Fruit fly (Drosophila melanogaster) whole organism, embryonic: ENCODE measurements around the gene Ctu2.

Experiments used
- Antp ChIP-seq: fragments of 200-800 bp; sonication (Bioruptor generic); optimal IDR thresholded peaks from 3 replicates; lab custom pipeline; 2016; ENCODE audit warnings: missing biosample characterization, missing genetic modification characterization
- BtbVII ChIP-seq: fragments of 200-800 bp; sonication (Bioruptor generic); optimal IDR thresholded peaks from 3 replicates; lab custom pipeline; 2017; ENCODE audit warnings: missing biosample characterization, mild to moderate bottlenecking, missing genetic modification characterization
- CG10147 ChIP-seq: fragments of 200-800 bp; sonication (Bioruptor generic); optimal IDR thresholded peaks from 2 replicates; lab custom pipeline; 2019; ENCODE audit warnings: missing biosample characterization, mild to moderate bottlenecking, missing genetic modification characterization, moderate library complexity
- CG10462 ChIP-seq: fragments of 200-800 bp; sonication (Bioruptor generic); optimal IDR thresholded peaks from 2 replicates; lab custom pipeline; 2016; ENCODE audit warnings: missing biosample characterization, missing genetic modification characterization
- CG11398 ChIP-seq: fragments of 200-800 bp; sonication (Bioruptor generic); optimal IDR thresholded peaks from 2 replicates; lab custom pipeline; 2016; ENCODE audit warnings: missing biosample characterization, missing genetic modification characterization
- CG11456 ChIP-seq: fragments of 200-800 bp; sonication (Bioruptor generic); IDR thresholded peaks from 3 replicates; pipeline ENCODE4 v1.3.6; 2022; ENCODE audit warnings: missing biosample characterization, missing genetic modification characterization
- CG11696 ChIP-seq: fragments of 200-800 bp; sonication (Bioruptor generic); IDR thresholded peaks from 2 replicates; pipeline ENCODE4 v1.3.6; 2022; ENCODE audit warnings: missing biosample characterization, missing genetic modification characterization
- CG14441 ChIP-seq: fragments of 200-800 bp; sonication (Bioruptor generic); IDR thresholded peaks from 2 replicates; pipeline ENCODE4 v1.3.6; 2022; ENCODE audit warnings: missing biosample characterization, missing genetic modification characterization
- CG14860 ChIP-seq: fragments of 200-800 bp; sonication (Bioruptor generic); IDR thresholded peaks from 3 replicates; pipeline ENCODE4 v1.3.6; 2022; ENCODE audit warnings: missing biosample characterization, missing genetic modification characterization; ENCODE audit not compliant: partially characterized antibody
- CG15269 ChIP-seq: fragments of 200-800 bp; sonication (Bioruptor generic); optimal IDR thresholded peaks from 2 replicates; lab custom pipeline; 2018; ENCODE audit warnings: missing biosample characterization, mild to moderate bottlenecking, missing genetic modification characterization, moderate library complexity
- CG1647 ChIP-seq: fragments of 200-800 bp; sonication (Bioruptor generic); optimal IDR thresholded peaks from 3 replicates; lab custom pipeline; 2016; ENCODE audit warnings: missing biosample characterization, missing genetic modification characterization
- CG16779 ChIP-seq: fragments of 200-800 bp; sonication (Bioruptor generic); IDR thresholded peaks from 2 replicates; pipeline ENCODE4 v1.3.6; 2022; ENCODE audit warnings: missing biosample characterization, missing genetic modification characterization
- CG17612 ChIP-seq: fragments of 200-800 bp; sonication (Bioruptor generic); IDR thresholded peaks from 2 replicates; pipeline ENCODE4 v1.3.6; 2022; ENCODE audit warnings: missing biosample characterization, missing genetic modification characterization
- CG17912 ChIP-seq: fragments of 200-800 bp; sonication (Bioruptor generic); optimal IDR thresholded peaks from 2 replicates; lab custom pipeline; 2018; ENCODE audit warnings: missing biosample characterization, mild to moderate bottlenecking, missing genetic modification characterization
- CG31224 ChIP-seq: fragments of 200-800 bp; sonication (Bioruptor generic); IDR thresholded peaks from 2 replicates; pipeline ENCODE4 v1.3.6; 2022; ENCODE audit warnings: missing biosample characterization, missing genetic modification characterization
- CG3281 ChIP-seq: fragments of 200-800 bp; sonication (Bioruptor generic); optimal IDR thresholded peaks from 3 replicates; lab custom pipeline; 2017; ENCODE audit warnings: missing biosample characterization, mild to moderate bottlenecking, missing genetic modification characterization
- CG33213 ChIP-seq: fragments of 200-800 bp; sonication (Bioruptor generic); optimal IDR thresholded peaks from 3 replicates; lab custom pipeline; 2016; ENCODE audit warnings: missing biosample characterization, missing genetic modification characterization
- CG42726 ChIP-seq: fragments of 200-800 bp; sonication (Bioruptor generic); IDR thresholded peaks from 2 replicates; pipeline ENCODE4 v1.3.6; 2022; ENCODE audit warnings: missing biosample characterization, missing genetic modification characterization; ENCODE audit not compliant: partially characterized antibody
- CG6654 ChIP-seq: fragments of 200-800 bp; sonication (Bioruptor generic); optimal IDR thresholded peaks from 2 replicates; lab custom pipeline; 2017; ENCODE audit warnings: missing biosample characterization, mild to moderate bottlenecking, missing genetic modification characterization
- CG7745 ChIP-seq: fragments of 200-800 bp; sonication (Bioruptor generic); optimal IDR thresholded peaks from 2 replicates; lab custom pipeline; 2018; ENCODE audit warnings: missing biosample characterization, mild to moderate bottlenecking, missing genetic modification characterization, moderate library complexity
- CG8281 ChIP-seq: fragments of 200-800 bp; sonication (Bioruptor generic); optimal IDR thresholded peaks from 2 replicates; lab custom pipeline; 2018; ENCODE audit warnings: missing biosample characterization, mild to moderate bottlenecking, missing genetic modification characterization, moderate library complexity
- CG9797 ChIP-seq: fragments of 200-800 bp; sonication (Bioruptor generic); optimal IDR thresholded peaks from 3 replicates; lab custom pipeline; 2018; ENCODE audit warnings: missing biosample characterization, mild to moderate bottlenecking, missing genetic modification characterization
- CG9876 ChIP-seq: fragments of 200-800 bp; sonication (Bioruptor generic); optimal IDR thresholded peaks from 2 replicates; lab custom pipeline; 2016; ENCODE audit warnings: missing biosample characterization, missing genetic modification characterization
- CG9932 ChIP-seq: fragments of 200-800 bp; sonication (Bioruptor generic); IDR thresholded peaks from 2 replicates; pipeline ENCODE4 v1.3.6; 2022; ENCODE audit warnings: missing biosample characterization, missing genetic modification characterization
- Dip3 ChIP-seq: fragments of 200-800 bp; sonication (Bioruptor generic); optimal IDR thresholded peaks from 3 replicates; lab custom pipeline; 2016; ENCODE audit warnings: missing biosample characterization, missing genetic modification characterization
- Doc3 ChIP-seq: fragments of 200-800 bp; sonication (Bioruptor generic); IDR thresholded peaks from 3 replicates; pipeline ENCODE4 v1.3.6; 2022; ENCODE audit warnings: missing biosample characterization, missing genetic modification characterization; ENCODE audit not compliant: partially characterized antibody
- Dp ChIP-seq: fragments of 200-800 bp; sonication (Bioruptor generic); optimal IDR thresholded peaks from 2 replicates; lab custom pipeline; 2018; ENCODE audit warnings: missing biosample characterization, mild to moderate bottlenecking, missing genetic modification characterization, moderate library complexity
- E2f1 ChIP-seq: fragments of 200-800 bp; sonication (Bioruptor generic); IDR thresholded peaks from 2 replicates; pipeline ENCODE4 v1.3.6; 2022; ENCODE audit warnings: missing biosample characterization, missing genetic modification characterization
- HLH4C ChIP-seq: fragments of 200-800 bp; sonication (Bioruptor generic); IDR thresholded peaks from 3 replicates; pipeline ENCODE4 v1.3.6; 2022; ENCODE audit warnings: missing biosample characterization, missing genetic modification characterization; ENCODE audit not compliant: partially characterized antibody
- Hmr ChIP-seq: fragments of 200-800 bp; sonication (Bioruptor generic); optimal IDR thresholded peaks from 3 replicates; lab custom pipeline; 2017; ENCODE audit warnings: mild to moderate bottlenecking, missing biosample characterization, missing genetic modification reagents, missing genetic modification characterization
- Hr3 ChIP-seq: fragments of 200-800 bp; sonication (Bioruptor generic); optimal IDR thresholded peaks from 3 replicates; lab custom pipeline; 2016; ENCODE audit warnings: missing biosample characterization, missing genetic modification characterization
- Hsf ChIP-seq: fragments of 200-800 bp; sonication (Bioruptor generic); optimal IDR thresholded peaks from 3 replicates; lab custom pipeline; 2016; ENCODE audit warnings: missing biosample characterization, missing genetic modification characterization
- Jarid2 ChIP-seq: fragments of 200-800 bp; sonication (Bioruptor generic); optimal IDR thresholded peaks from 3 replicates; lab custom pipeline; 2017; ENCODE audit warnings: mild to moderate bottlenecking, missing biosample characterization, missing genetic modification reagents, missing genetic modification characterization
- Neu2 ChIP-seq: fragments of 200-800 bp; sonication (Bioruptor generic); optimal IDR thresholded peaks from 3 replicates; lab custom pipeline; 2016; ENCODE audit warnings: missing biosample characterization, missing genetic modification characterization, borderline replicate concordance
- Side ChIP-seq: fragments of 200-800 bp; sonication (Bioruptor generic); optimal IDR thresholded peaks from 2 replicates; lab custom pipeline; 2016; ENCODE audit warnings: missing biosample characterization, missing genetic modification characterization
- Sox102F ChIP-seq: fragments of 200-800 bp; sonication (Bioruptor generic); optimal IDR thresholded peaks from 2 replicates; lab custom pipeline; 2018; ENCODE audit warnings: missing biosample characterization, mild to moderate bottlenecking, missing genetic modification characterization, moderate library complexity
- Tbp ChIP-seq: fragments of >200 bp; optimal IDR thresholded peaks from 2 replicates; lab custom pipeline; 2018; ENCODE audit warnings: missing biosample characterization, missing genetic modification characterization
- bab2 ChIP-seq: fragments of 200-800 bp; sonication (Bioruptor generic); optimal IDR thresholded peaks from 2 replicates; lab custom pipeline; 2016; ENCODE audit warnings: missing biosample characterization, missing genetic modification characterization
- croc ChIP-seq: fragments of 200-800 bp; sonication (Bioruptor generic); conservative IDR thresholded peaks from 3 replicates; pipeline ENCODE4 v1.3.6; 2022; ENCODE audit warnings: missing biosample characterization, missing genetic modification characterization
- exex ChIP-seq: fragments of 200-800 bp; sonication (Bioruptor generic); optimal IDR thresholded peaks from 4 replicates; lab custom pipeline; 2018; ENCODE audit warnings: missing biosample characterization, mild to moderate bottlenecking, missing genetic modification characterization, moderate library complexity
- h ChIP-seq: fragments of >200 bp; optimal IDR thresholded peaks from 2 replicates; lab custom pipeline; 2017
- jumu ChIP-seq: fragments of 200-800 bp; sonication (Bioruptor generic); optimal IDR thresholded peaks from 3 replicates; lab custom pipeline; 2016; ENCODE audit warnings: missing biosample characterization, missing genetic modification characterization
- nau ChIP-seq: fragments of 200-800 bp; sonication (Bioruptor generic); optimal IDR thresholded peaks from 3 replicates; lab custom pipeline; 2017; ENCODE audit warnings: missing biosample characterization, mild to moderate bottlenecking, missing genetic modification characterization, missing genetic modification reagents
- ranshi ChIP-seq: fragments of 200-800 bp; sonication (Bioruptor generic); IDR thresholded peaks from 2 replicates; pipeline ENCODE4 v1.3.6; 2022; ENCODE audit warnings: missing biosample characterization, missing genetic modification characterization
- repo ChIP-seq: fragments of 200-800 bp; sonication (Bioruptor generic); optimal IDR thresholded peaks from 2 replicates; lab custom pipeline; 2016; ENCODE audit warnings: missing biosample characterization, missing genetic modification characterization
- ro ChIP-seq: fragments of 200-800 bp; sonication (Bioruptor generic); IDR thresholded peaks from 2 replicates; pipeline ENCODE4 v1.3.6; 2022; ENCODE audit warnings: missing biosample characterization, missing genetic modification characterization
- sens-2 ChIP-seq: fragments of 200-800 bp; sonication (Bioruptor generic); IDR thresholded peaks from 2 replicates; pipeline ENCODE4 v1.3.6; 2022; ENCODE audit warnings: missing biosample characterization, missing genetic modification characterization
- sr ChIP-seq: fragments of 200-800 bp; sonication (Bioruptor generic); IDR thresholded peaks from 3 replicates; pipeline ENCODE4 v1.3.6; 2022; ENCODE audit warnings: missing biosample characterization, missing genetic modification characterization
- tio ChIP-seq: fragments of 200-800 bp; sonication (Bioruptor generic); optimal IDR thresholded peaks from 2 replicates; lab custom pipeline; 2017; ENCODE audit warnings: missing biosample characterization, missing genetic modification characterization, inconsistent platforms
- twi ChIP-seq: fragments of 200-800 bp; optimal IDR thresholded peaks from 2 replicates; lab custom pipeline; 2019; ENCODE audit warnings: missing biosample characterization, mild to moderate bottlenecking, missing genetic modification characterization, moderate library complexity
- usp ChIP-seq: fragments of >200 bp; optimal IDR thresholded peaks from 2 replicates; lab custom pipeline; 2017; ENCODE audit warnings: missing biosample characterization, missing genetic modification characterization
- zf30C ChIP-seq: fragments of 200-800 bp; sonication (Bioruptor generic); optimal IDR thresholded peaks from 3 replicates; lab custom pipeline; 2018; ENCODE audit warnings: missing biosample characterization, mild to moderate bottlenecking, missing genetic modification characterization

Ctu2 gene

dm6 chr2L:19453381-19453780 is 39.7 kb downstream of the Ctu2 start, which contains the start of gene Top2 (continued):
- TF ChIP-seq Sox102F (no peak), usp (GFP tag; lab: Kevin White, UChicago) (no peak), CG8281 (tag; lab: Kevin White, UChicago) (no peak), Dip3 (peak; percentile 22), Side (peak; percentile 42), CG14860 (peak; percentile 77), ranshi (GFP tag; lab: Robert Waterston, UW) (no peak; the same call in 1 of the 2 replicates), CG7745 (tag; lab: Kevin White, UChicago) (no peak), CG11456 (GFP tag; lab: Robert Waterston, UW) (peak; percentile 61; the same call in 1 of the 3 replicates), CG17912 (GFP tag; lab: Kevin White, UChicago) (peak; percentile 16), Hmr (GFP tag; lab: Kevin White, UChicago) (peak; percentile 82), Tbp (GFP tag; lab: Kevin White, UChicago) (no peak), nau (GFP tag; lab: Kevin White, UChicago) (no peak), Dp (GFP tag; lab: Kevin White, UChicago) (peak; percentile 68), jumu (GFP tag; lab: Kevin White, UChicago) (peak; percentile 39), CG11696 (GFP tag; lab: Robert Waterston, UW) (no peak), sens-2 (GFP tag; lab: Robert Waterston, UW) (no peak), ro (no peak), CG33213 (GFP tag; lab: Kevin White, UChicago) (peak; percentile 86), HLH4C (GFP tag; lab: Robert Waterston, UW) (peak; percentile 82), CG17612 (GFP tag; lab: Robert Waterston, UW) (no peak), CG31224 (no peak), CG16779 (no peak), Antp (GFP tag; lab: Kevin White, UChicago) (peak; percentile 43), croc (GFP tag; lab: Robert Waterston, UW) (no peak), twi (tag; lab: Kevin White, UChicago) (peak; percentile 8), E2f1 (GFP tag; lab: Robert Waterston, UW) (peak; percentile 30; the same call in 1 of the 2 replicates), zf30C (GFP tag; lab: Kevin White, UChicago) (no peak), bab2 (GFP tag; lab: Kevin White, UChicago) (no peak), exex (tag; lab: Kevin White, UChicago) (no peak), CG9876 (GFP tag; lab: Kevin White, UChicago) (peak; percentile 57), CG10462 (GFP tag; lab: Kevin White, UChicago) (peak; percentile 20), Hr3 (peak; percentile 18), Jarid2 (GFP tag; lab: Kevin White, UChicago) (no peak), sr (GFP tag; lab: Robert Waterston, UW) (no peak), CG11398 (no peak), Neu2 (peak; percentile 1), CG9797 (GFP tag; lab: Kevin White, UChicago) (peak; percentile 66), CG3281 (GFP tag; lab: Kevin White, UChicago) (no peak), BtbVII (GFP tag; lab: Kevin White, UChicago) (no peak), CG42726 (GFP tag; lab: Robert Waterston, UW) (peak; percentile 83), h (lab: Kevin White, UChicago) (no peak), CG1647 (GFP tag; lab: Kevin White, UChicago) (no peak), CG15269 (no peak), Doc3 (GFP tag; lab: Robert Waterston, UW) (peak; percentile 61), CG14441 (GFP tag; lab: Robert Waterston, UW) (no peak), CG10147 (GFP tag; lab: Kevin White, UChicago) (peak; percentile 22), CG9932 (peak; percentile 67), Hsf (GFP tag; lab: Kevin White, UChicago) (peak; percentile 39), tio (GFP tag; lab: Kevin White, UChicago) (no peak), repo (peak; percentile 7), CG6654 (GFP tag; lab: Kevin White, UChicago) (no peak)
